Worm (Caenorhabditis elegans) whole organism, midembryonic: ENCODE measurements around the gene F41E6.15.
"Not testable (repeated sequence)": the region's sequence is repeated elsewhere in the genome, so short reads cannot be mapped to it uniquely, and the experiment has no call there.

ENCODE experiments used
- T22C8.4 ChIP-seq: fragments of 200-800 bp; sonication (Bioruptor generic); IDR thresholded peaks from 2 replicates; pipeline ENCODE4 v1.3.6; 2022; ENCODE audit warnings: missing genetic modification characterization, missing compliant biosample characterization
- cog-1 ChIP-seq: sonication (generic microtip); optimal IDR thresholded peaks from 2 replicates; lab custom pipeline; 2016; ENCODE audit warnings: missing genetic modification characterization, missing compliant biosample characterization
- flt-1 ChIP-seq: fragments of 200-800 bp; sonication (Bioruptor generic); IDR thresholded peaks from 2 replicates; pipeline ENCODE4 v1.3.6; 2022; ENCODE audit warnings: missing genetic modification characterization, missing compliant biosample characterization
- klf-2 ChIP-seq: fragments of 200-800 bp; sonication (Bioruptor generic); conservative IDR thresholded peaks from 2 replicates; pipeline ENCODE4 v1.3.6; 2022; ENCODE audit warnings: missing genetic modification reagents, missing genetic modification characterization, missing compliant biosample characterization
- med-1 ChIP-seq: sonication (generic microtip); optimal IDR thresholded peaks from 2 replicates; lab custom pipeline; 2017; ENCODE audit warnings: missing genetic modification characterization, mild to moderate bottlenecking, missing compliant biosample characterization, antibody characterized with exemption, missing genetic modification reagents; ENCODE audit not compliant: insufficient read depth
- ref-1 ChIP-seq: fragments of 200-800 bp; sonication (Bioruptor generic); conservative IDR thresholded peaks from 2 replicates; pipeline ENCODE4 v1.3.6; 2022; ENCODE audit warnings: missing genetic modification reagents, missing genetic modification characterization, missing compliant biosample characterization
- tab-1 ChIP-seq: fragments of 200-800 bp; sonication (Bioruptor generic); IDR thresholded peaks from 2 replicates; pipeline ENCODE4 v1.3.6; 2022; ENCODE audit warnings: missing genetic modification characterization, missing compliant biosample characterization
- ztf-23 ChIP-seq: fragments of 200-800 bp; sonication (Bioruptor generic); IDR thresholded peaks from 2 replicates; pipeline ENCODE4 v1.3.6; 2022; ENCODE audit warnings: missing genetic modification reagents, missing genetic modification characterization, missing compliant biosample characterization
- ztf-29 ChIP-seq: fragments of 200-800 bp; sonication (Bioruptor generic); IDR thresholded peaks from 2 replicates; pipeline ENCODE4 v1.3.6; 2022; ENCODE audit warnings: missing genetic modification reagents, missing genetic modification characterization, missing compliant biosample characterization

F41E6.15 gene

ce11 chrV:8601420-8601819 is 1.1 kb downstream of the F41E6.15 start, which contains the start of gene F41E6.8:
TSS of gene F41E6.8 (minus strand) at chrV:8601520.
- no peak for TF ChIP-seq tab-1 (GFP tag; lab: Robert Waterston, UW)
- no peak for TF ChIP-seq med-1 (GFP tag; lab: Kevin White, UChicago)
- TF ChIP-seq ref-1 = no peak
- no peak for TF ChIP-seq ztf-23 (GFP tag; lab: Robert Waterston, UW)
- no peak for TF ChIP-seq T22C8.4 (GFP tag; lab: Robert Waterston, UW)
- no peak for TF ChIP-seq flt-1
- no peak for TF ChIP-seq klf-2 (GFP tag; lab: Robert Waterston, UW)
- no peak for TF ChIP-seq cog-1 (tag; lab: Kevin White, UChicago)
- no peak for TF ChIP-seq ztf-29 (GFP tag; lab: Robert Waterston, UW)

- TF ChIP-seq ref-1 = no peak
- no peak for TF ChIP-seq tab-1 (GFP tag; lab: Robert Waterston, UW)
- TF ChIP-seq flt-1 = no peak
- no peak for TF ChIP-seq med-1 (GFP tag; lab: Kevin White, UChicago)
- TF ChIP-seq ztf-23 (GFP tag; lab: Robert Waterston, UW) = no peak
- no peak for TF ChIP-seq ztf-29 (GFP tag; lab: Robert Waterston, UW)
- TF ChIP-seq cog-1 (tag; lab: Kevin White, UChicago) = no peak
- no peak for TF ChIP-seq T22C8.4 (GFP tag; lab: Robert Waterston, UW)
- TF ChIP-seq klf-2 (GFP tag; lab: Robert Waterston, UW) = no peak
Observed at ce11 chrV:8599957-8600356, 2.6 kb downstream of the F41E6.15 start.

DNA sequence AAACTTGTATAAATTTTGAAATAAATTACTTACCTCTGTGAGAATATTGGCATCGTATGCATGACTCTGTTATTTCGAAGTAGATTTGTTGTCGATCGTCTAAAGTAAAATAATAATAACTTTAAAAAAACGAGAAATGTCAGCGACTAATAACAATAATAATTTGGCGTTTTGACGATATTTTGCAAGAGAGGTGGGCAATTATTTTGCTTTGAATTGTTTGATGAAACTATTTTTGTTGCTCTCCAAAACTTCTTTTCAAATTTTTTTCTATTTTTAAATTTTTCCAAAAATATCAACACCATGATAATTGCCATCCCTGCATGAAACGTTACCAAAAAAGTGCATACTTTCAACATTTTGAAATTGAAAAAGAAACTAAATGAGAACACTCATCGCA is 3.3 kb downstream of the F41E6.15 start, which contains the start of gene F41E6.7:
TSS of gene F41E6.7 (minus strand) at position 101 of the 400 bp plus-strand sequence.
- TF ChIP-seq cog-1 (tag; lab: Kevin White, UChicago) (no peak), ref-1 (no peak), ztf-23 (GFP tag; lab: Robert Waterston, UW) (no peak), med-1 (GFP tag; lab: Kevin White, UChicago) (no peak), tab-1 (GFP tag; lab: Robert Waterston, UW) (no peak), T22C8.4 (GFP tag; lab: Robert Waterston, UW) (no peak), klf-2 (GFP tag; lab: Robert Waterston, UW) (no peak), ztf-29 (GFP tag; lab: Robert Waterston, UW) (no peak), flt-1 (no peak)

DNA sequence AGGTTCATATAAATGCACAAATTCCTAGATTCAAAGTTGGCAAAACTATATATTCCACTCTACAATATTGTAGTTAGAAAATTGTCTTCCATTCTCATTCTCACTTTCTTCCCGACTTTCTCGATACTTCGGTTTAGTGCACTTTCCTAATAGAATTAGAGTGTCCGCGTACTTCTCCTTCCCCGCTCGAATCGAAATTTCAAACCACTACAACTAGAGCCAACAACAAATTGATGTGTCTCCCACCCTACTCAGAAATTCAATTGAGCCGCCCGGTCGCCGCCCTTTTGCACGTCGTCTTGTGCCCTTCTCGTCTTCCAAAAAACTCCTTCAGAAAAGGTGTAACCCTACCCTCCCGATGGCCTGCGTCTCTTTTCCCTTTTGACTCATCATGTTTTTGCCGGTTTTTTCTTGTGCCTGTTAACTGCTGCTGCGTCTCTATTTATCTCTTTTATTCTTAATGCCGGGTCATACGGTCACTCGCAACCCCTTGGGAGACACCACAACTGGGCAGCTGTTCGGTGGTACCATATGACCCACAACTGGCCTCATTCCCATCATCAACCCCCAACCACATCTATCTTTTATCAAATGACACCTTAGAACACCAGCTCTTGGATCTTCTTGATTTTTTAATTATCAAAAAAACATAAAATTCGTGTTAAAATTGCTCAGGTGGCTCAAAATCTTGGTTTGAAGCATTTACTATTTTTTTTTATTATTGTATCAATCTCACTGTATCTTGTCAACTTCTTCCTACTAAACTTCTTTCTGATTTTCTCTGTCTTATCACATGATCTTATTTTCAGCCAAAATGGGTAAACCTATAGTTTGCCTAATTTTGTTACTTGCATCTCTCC is 8.2 kb downstream of the F41E6.15 start, which contains the start of gene tag-196:
TSS of gene tag-196 (plus strand) at position 810 of the 860 bp plus-strand sequence.
- TF ChIP-seq med-1 (GFP tag; lab: Kevin White, UChicago) (no peak), flt-1 (peak; percentile 43; the same call in 1 of the 2 replicates)

DNA sequence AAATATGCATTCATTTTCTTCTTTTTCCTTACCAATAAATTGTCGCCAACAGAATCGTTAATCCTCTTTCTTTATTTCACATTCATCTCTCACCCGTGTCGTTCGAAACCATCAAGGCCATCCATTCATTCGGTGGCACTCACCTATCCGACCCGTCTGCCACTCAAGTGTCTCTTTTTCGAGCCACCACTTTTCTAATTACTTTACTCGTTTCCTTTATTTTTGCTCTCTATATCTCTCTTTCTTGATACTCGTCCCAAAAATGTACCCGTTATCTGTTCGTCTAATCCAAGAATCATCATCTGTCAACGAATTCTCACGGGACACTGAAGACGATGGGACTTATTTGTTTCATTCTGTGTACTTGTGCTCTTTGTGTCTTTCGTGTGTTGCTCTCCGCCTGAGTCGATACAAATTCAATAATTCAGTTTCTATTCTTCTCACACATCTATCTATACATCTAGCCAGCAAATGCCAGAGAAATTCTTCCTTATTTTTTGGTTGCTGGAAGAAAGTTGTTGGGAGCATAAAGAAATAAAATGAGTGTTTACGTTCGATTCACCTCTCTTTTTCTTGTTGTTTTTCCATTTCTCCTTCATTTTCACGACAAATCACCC is 9.7 kb downstream of the F41E6.15 start:
- TF ChIP-seq flt-1 (no peak), ref-1 (no peak)

ce11 chrV:8588079-8588478 is 14.5 kb downstream of the F41E6.15 start, which contains the start of gene C10B5.3:
TSS of gene C10B5.3 (minus strand) at chrV:8588179.
- 0 out of 2 replicates have a peak, but pooled peaks have one; percentile 15 for TF ChIP-seq ztf-23 (GFP tag; lab: Robert Waterston, UW)
- TF ChIP-seq klf-2 (GFP tag; lab: Robert Waterston, UW) = no peak

ce11 chrV:8586920-8587319 is 15.6 kb downstream of the F41E6.15 start:
- TF ChIP-seq ref-1 = no peak

DNA sequence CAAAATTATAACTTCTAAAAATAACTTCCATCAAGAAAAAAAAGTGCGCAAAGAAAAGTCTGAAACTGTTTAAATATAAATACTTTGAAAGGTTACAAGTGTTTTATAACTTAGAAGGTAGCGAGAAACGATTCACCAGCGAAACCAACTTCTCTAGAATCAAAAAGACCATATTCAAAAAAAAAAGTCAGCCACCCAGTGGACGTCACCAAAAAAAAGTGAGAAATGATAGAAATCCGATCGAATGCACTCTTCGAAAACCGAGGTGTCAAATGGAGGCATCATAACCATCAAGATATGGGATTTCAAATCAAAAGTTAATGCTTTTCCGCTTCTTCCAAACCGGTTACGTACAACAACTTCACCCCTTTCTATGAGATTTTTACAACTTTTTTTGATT is 16.1 kb downstream of the F41E6.15 start:
- TF ChIP-seq tab-1 (GFP tag; lab: Robert Waterston, UW) (no peak), ref-1 (no peak), cog-1 (tag; lab: Kevin White, UChicago) (no peak), T22C8.4 (GFP tag; lab: Robert Waterston, UW) (no peak), ztf-23 (GFP tag; lab: Robert Waterston, UW) (no peak), klf-2 (GFP tag; lab: Robert Waterston, UW) (no peak), med-1 (GFP tag; lab: Kevin White, UChicago) (no peak), ztf-29 (GFP tag; lab: Robert Waterston, UW) (no peak), flt-1 (no peak)

DNA sequence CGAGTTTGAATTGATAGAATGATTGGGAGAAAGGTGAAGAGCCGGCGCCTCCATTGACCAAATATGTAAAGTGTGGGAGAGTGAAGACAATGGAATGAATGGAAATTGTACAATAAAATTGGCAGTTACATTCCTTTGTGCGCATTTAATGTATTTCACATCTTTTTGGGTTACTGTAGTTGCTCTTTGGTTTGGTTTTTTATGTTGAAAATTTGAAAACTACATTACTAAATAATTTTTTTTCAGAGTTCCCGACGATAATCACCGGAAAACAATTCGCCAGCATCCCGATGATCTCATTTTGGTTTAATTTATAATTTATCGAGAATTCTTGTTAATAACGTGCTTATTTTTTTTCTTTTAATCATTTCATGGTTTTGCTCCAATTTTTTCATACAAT is 21.6 kb downstream of the F41E6.15 start, which contains the start of gene C10B5.1:
TSS of gene C10B5.1 (plus strand) at position 301 of the 400 bp plus-strand sequence.
- TF ChIP-seq cog-1 (tag; lab: Kevin White, UChicago) = no peak
- TF ChIP-seq ztf-29 (GFP tag; lab: Robert Waterston, UW) = no peak
- no peak for TF ChIP-seq flt-1
- TF ChIP-seq T22C8.4 (GFP tag; lab: Robert Waterston, UW) = no peak
- TF ChIP-seq ztf-23 (GFP tag; lab: Robert Waterston, UW) = no peak
- TF ChIP-seq tab-1 (GFP tag; lab: Robert Waterston, UW) = no peak
- TF ChIP-seq med-1 (GFP tag; lab: Kevin White, UChicago) = no peak
- no peak for TF ChIP-seq klf-2 (GFP tag; lab: Robert Waterston, UW)
- TF ChIP-seq ref-1 = no peak

DNA sequence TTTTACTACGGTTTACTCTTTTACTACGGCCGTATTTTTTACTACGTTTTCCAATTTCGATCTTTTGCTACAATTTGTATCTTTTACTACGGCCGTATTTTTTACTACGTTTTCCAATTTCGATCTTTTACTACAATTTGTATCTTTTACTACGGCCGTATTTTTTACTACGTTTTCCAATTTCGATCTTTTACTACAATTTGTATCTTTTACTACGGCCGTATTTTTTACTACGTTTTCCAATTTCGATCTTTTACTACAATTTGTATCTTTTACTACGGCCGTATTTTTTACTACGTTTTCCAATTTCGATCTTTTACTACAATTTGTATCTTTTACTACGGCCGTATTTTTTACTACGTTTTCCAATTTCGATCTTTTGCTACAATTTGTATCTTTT is 27.8 kb downstream of the F41E6.15 start, which contains the start of gene F25G6.1:
TSS of gene F25G6.1 (plus strand) at position 301 of the 400 bp plus-strand sequence.
- TF ChIP-seq klf-2 (GFP tag; lab: Robert Waterston, UW); ztf-23 (GFP tag; lab: Robert Waterston, UW); flt-1: not testable (repeated sequence)
